Worm (Caenorhabditis elegans): ENCODE data around the gene Y17G9B.11.
"Not testable (repeated sequence)": the region's sequence is repeated elsewhere in the genome, so short reads cannot be mapped to it uniquely, and the experiment has no call there.

Gene Y17G9B.11

DNA sequence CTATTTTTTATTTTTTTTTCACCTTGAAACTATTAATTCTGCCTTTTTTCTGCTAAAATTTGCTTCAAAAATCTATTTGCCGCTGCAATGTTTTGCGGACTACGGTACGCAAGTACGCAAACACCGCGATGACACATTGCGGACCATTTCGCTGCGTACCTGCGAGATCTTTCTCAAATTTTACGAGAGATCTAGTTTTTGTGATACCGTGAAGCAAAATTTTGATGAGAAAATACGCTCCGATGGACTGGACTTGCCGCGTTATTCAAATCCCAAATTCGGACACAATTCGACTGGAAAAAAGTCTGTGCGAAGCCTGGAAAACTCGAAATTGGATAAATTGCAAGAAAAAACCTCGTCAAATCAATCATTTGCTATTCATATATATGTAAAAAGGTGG is 35.9 kb upstream of the Y17G9B.11 start (continued):
- TF ChIP-seq D2030.7 (GFP tag; IDR thresholded peaks at IDR 0.05) = peak; percentile 80
- 0 out of 2 replicates have a peak, but pooled peaks have one; percentile 81 for TF ChIP-seq egl-18 (GFP tag; IDR thresholded peaks at IDR 0.05)
- peak; percentile 78; the same call in 1 of the 2 replicates for TF ChIP-seq sea-2 (GFP tag; IDR thresholded peaks at IDR 0.05)
- TF ChIP-seq hmg-1.2 (GFP tag; IDR thresholded peaks at IDR 0.05) = peak; percentile 98
- peak; percentile 66; the same call in 1 of the 2 replicates for TF ChIP-seq hmg-20 (GFP tag; IDR thresholded peaks at IDR 0.05)
- TF ChIP-seq egl-44 (GFP tag; IDR thresholded peaks at IDR 0.05) = peak; percentile 88
- peak; percentile 86 for TF ChIP-seq ztf-28 (GFP tag; IDR thresholded peaks at IDR 0.05)
- peak; percentile 98 for TF ChIP-seq dox-1 (GFP tag; IDR thresholded peaks at IDR 0.05)
- peak; percentile 88 for TF ChIP-seq ceh-100 (GFP tag; IDR thresholded peaks at IDR 0.05)
- TF ChIP-seq aptf-3 (GFP tag; IDR thresholded peaks at IDR 0.05) = 0 out of 2 replicates have a peak, but pooled peaks have one; percentile 17
- peak; percentile 91 for TF ChIP-seq C06A6.2 (GFP tag; conservative IDR thresholded peaks at IDR 0.05)
- TF ChIP-seq egrh-3 (GFP tag; IDR thresholded peaks at IDR 0.05) = peak; percentile 63
- peak in 1 of 2 experiments; percentile 28 for TF ChIP-seq let-607 (tag; optimal IDR thresholded peaks at IDR 0.05)
- TF ChIP-seq nhr-120 (GFP tag; IDR thresholded peaks at IDR 0.05) = 0 out of 2 replicates have a peak, but pooled peaks have one; percentile 78

DNA sequence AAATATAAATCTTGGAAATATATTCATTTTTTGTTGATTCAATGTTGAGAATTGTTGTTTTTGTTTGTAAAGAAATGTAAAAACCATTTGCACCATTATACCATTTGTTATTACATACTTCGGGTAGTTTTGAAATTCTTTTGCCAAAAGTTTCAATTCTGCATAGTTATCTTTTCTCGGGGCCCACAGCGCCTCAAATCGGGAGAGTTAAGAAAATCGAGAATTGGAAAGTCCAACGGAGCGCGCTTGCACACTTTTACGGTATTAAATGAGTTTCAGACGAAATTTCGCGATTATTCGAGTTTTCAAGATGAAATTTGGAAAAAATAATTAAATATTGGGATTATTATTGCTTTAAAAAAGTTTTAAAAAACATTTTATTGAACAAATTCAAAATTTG is 35.2 kb upstream of the Y17G9B.11 start:
- TF ChIP-seq mcd-1 (GFP tag; IDR thresholded peaks at IDR 0.05) = peak; percentile 52
- peak; percentile 33; the same call in 1 of the 2 replicates for TF ChIP-seq hmg-1.2 (GFP tag; IDR thresholded peaks at IDR 0.05)

DNA sequence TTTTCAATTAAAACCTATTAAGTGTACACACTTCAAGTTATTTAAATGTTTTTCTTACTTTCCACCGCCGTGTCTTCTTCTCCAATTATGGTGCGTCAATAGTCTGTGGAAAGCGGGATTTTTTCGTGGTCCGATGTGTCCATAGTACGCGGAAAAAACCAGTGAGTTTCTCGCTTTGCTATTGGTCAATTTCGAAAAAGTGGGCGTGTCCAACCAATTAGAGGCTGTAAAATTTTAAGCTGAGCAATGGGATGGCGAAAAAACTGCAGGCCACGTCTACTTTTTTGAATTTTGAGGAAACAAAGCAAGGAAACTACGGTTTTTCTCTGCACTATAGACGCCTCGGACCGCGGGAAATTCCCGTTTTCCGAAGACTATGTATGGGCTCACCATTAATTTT is 32.7 kb upstream of the Y17G9B.11 start:
- TF ChIP-seq let-526 (GFP tag; IDR thresholded peaks at IDR 0.05) (no peak), attf-5 (GFP tag; optimal IDR thresholded peaks at IDR 0.05) (no peak), ama-1 (optimal IDR thresholded peaks at IDR 0.05) (no peak), ama-1 (GFP tag; optimal IDR thresholded peaks at IDR 0.05) (no peak), ceh-79 (tag; optimal IDR thresholded peaks at IDR 0.05) (no peak), attf-6 (GFP tag; IDR thresholded peaks at IDR 0.05) (no peak), dox-1 (GFP tag; IDR thresholded peaks at IDR 0.05) (no peak), ZK185.1 (tag; optimal IDR thresholded peaks at IDR 0.05; ENCODE audit: poor library complexity, severe bottlenecking) (no peak), zim-3 (tag; optimal IDR thresholded peaks at IDR 0.05) (no peak)

DNA sequence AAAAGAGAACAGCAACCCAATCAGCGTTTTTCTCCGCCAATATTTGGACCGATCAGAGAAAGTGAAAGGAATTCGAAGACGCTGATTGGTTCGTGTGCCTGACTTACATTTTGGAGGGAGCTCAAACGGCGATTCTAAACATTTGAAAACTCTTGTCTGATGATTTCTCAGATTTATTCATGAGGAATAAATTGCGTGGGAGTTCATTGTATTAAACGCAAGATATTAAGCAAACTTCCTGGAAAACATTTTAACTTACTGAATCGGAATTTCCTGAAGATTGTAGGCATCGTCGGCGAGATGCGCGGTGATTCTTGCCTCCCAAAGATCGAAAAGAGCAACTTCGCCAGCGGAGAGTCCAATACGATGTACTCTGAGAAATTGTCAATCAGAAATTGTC is 31.8 kb upstream of the Y17G9B.11 start, which contains the start of gene K08F11.1:
TSS of gene K08F11.1 (plus strand) at position 301 of the 400 bp plus-strand sequence.
- TF ChIP-seq B0035.1 (tag; optimal IDR thresholded peaks at IDR 0.05) (no peak), him-1 (tag; optimal IDR thresholded peaks at IDR 0.05) (no peak), madf-8 (GFP tag; conservative IDR thresholded peaks at IDR 0.05) (no peak)

DNA sequence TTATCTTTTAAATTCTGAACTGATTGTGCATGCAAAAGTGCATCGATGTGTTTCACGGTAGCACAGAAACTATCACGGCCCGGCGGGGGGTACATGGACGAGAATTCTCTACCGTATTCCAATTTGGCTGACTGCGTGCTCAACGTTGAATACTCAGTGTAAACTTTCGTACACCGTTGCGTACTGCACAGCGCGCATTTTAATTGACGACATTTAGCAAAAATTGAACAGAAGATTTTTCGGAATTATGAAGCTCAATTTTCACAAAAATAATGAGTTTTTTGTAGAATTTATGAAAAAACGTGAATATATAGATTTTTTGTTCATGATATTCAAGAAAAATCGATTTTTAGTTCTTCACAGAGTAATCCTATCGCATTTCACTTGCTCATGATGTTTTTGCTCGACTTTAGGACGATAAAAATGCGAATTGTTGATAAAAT is 30.9 kb upstream of the Y17G9B.11 start:
- TF ChIP-seq T07F8.4 (tag; optimal IDR thresholded peaks at IDR 0.05) (peak; percentile 39), hmg-20 (GFP tag; IDR thresholded peaks at IDR 0.05) (peak; percentile 97), madf-8 (GFP tag; conservative IDR thresholded peaks at IDR 0.05) (peak; percentile 89), F37B4.10 (GFP tag; IDR thresholded peaks at IDR 0.05) (peak; percentile 100), nfya-2 (GFP tag; IDR thresholded peaks at IDR 0.05) (peak; percentile 98), hmg-1.2 (GFP tag; IDR thresholded peaks at IDR 0.05) (peak; percentile 100), let-526 (GFP tag; IDR thresholded peaks at IDR 0.05) (peak; percentile 100), let-607 (tag; optimal IDR thresholded peaks at IDR 0.05) (peak; percentile 24 to 95), madf-3 (GFP tag; IDR thresholded peaks at IDR 0.05) (peak; percentile 98), Y95B8A.8 (GFP tag; IDR thresholded peaks at IDR 0.05) (peak; percentile 99), snpc-4 (tag; optimal IDR thresholded peaks at IDR 0.05) (peak in 2 of 4 experiments; percentile 74 to 78), K12H6.12 (tag; optimal IDR thresholded peaks at IDR 0.05) (peak; percentile 75), athp-1 (tag; optimal IDR thresholded peaks at IDR 0.05) (peak; percentile 52), mel-28 (tag; optimal IDR thresholded peaks at IDR 0.05; ENCODE audit: borderline replicate concordance) (peak; percentile 12), nhr-90 (tag; optimal IDR thresholded peaks at IDR 0.05) (peak; percentile 69), ztf-22 (GFP tag; optimal IDR thresholded peaks at IDR 0.05) (peak; percentile 33), Y53G8AR.9 (GFP tag; conservative IDR thresholded peaks at IDR 0.05) (peak; percentile 100), ceh-100 (GFP tag; IDR thresholded peaks at IDR 0.05) (peak; percentile 95), nfyb-1 (GFP tag; IDR thresholded peaks at IDR 0.05) (peak; percentile 99), bed-1 (GFP tag; IDR thresholded peaks at IDR 0.05) (peak; percentile 100), aptf-2 (GFP tag; conservative IDR thresholded peaks at IDR 0.05) (peak; percentile 98)
- not testable (repeated sequence) for TF ChIP-seq snpc-4 (GFP tag; optimal IDR thresholded peaks at IDR 0.05)
